Fruit fly (Drosophila melanogaster) whole organism: ENCODE measurements around the gene alien.

Experiments used
- CG8478 ChIP-seq: fragments of >200 bp; optimal IDR thresholded peaks from 2 replicates; lab custom pipeline; 2018; ENCODE audit warnings: inconsistent platforms
- Dll ChIP-seq: fragments of >200 bp; optimal IDR thresholded peaks from 2 replicates; lab custom pipeline; 2017
- EcR ChIP-seq, 2 experiments: fragments of >200 bp; optimal IDR thresholded peaks; 2 replicates each; lab custom pipeline; 2017; ENCODE audit warnings: missing biosample characterization in 2 of 2, missing genetic modification characterization in 2 of 2, missing genetic modification reagents in 2 of 2
- pan ChIP-seq: fragments of >200 bp; optimal IDR thresholded peaks from 2 replicates; lab custom pipeline; 2017
- psq ChIP-seq: fragments of >200 bp; optimal IDR thresholded peaks from 2 replicates; lab custom pipeline; 2017
- usp ChIP-seq: fragments of >200 bp; optimal IDR thresholded peaks from 2 replicates; lab custom pipeline; 2017; ENCODE audit warnings: missing biosample characterization, missing genetic modification characterization, mixed read lengths

The alien gene

DNA sequence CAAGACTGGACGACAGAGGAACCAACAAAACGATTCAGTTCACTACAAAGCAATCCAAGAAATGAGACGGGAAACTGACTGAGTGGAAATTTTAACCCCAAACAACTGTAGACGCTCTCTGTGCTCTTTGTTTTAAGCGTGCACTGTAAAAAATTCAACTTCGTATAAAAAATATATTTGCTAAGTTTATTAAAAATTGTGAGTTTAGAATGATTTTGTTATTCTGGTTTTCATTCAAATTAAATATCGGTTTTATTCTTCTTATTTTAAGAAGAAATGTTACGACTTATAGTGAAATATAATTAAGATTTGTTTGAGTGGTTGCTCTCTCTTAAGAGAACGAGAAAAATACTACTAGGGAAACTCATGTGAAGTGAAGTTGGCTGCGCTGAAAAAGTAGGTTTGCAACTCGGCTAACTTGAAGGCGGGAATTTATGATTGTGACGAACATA is 39.1 kb downstream of the alien start:
- TF ChIP-seq psq = no peak
- no peak for TF ChIP-seq Dll (lab: Kevin White, UChicago)
- no peak for TF ChIP-seq usp (GFP tag; lab: Kevin White, UChicago)
- no peak for TF ChIP-seq EcR (GFP tag; optimal IDR thresholded peaks at IDR 0.05; lab: Kevin White, UChicago)
- TF ChIP-seq pan (lab: Kevin White, UChicago) = no peak
- TF ChIP-seq CG8478 (lab: Kevin White, UChicago) = no peak

DNA sequence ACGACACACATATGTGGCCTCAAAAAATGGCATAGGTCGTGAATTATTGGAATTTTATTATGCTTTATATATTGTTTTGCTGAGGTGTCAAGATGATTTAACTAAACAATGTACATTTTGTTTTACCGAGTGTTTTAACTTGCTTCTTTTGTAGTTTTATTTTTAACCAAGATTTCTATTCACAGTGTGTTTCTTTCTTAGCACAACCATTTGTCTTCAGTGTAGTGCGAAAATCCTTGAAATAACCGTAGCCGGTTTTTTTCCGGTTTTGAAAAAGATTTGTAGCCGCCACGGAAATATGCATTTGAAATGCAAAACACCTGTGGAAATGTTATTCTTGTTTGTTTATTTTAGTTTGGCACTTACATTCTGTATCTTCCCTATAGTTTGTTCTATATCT is 40.0 kb downstream of the alien start:
- TF ChIP-seq usp (GFP tag; lab: Kevin White, UChicago) = no peak
- TF ChIP-seq psq = no peak
- TF ChIP-seq EcR (GFP tag; optimal IDR thresholded peaks at IDR 0.05; lab: Kevin White, UChicago) = no peak
- TF ChIP-seq CG8478 (lab: Kevin White, UChicago) = no peak
- TF ChIP-seq pan (lab: Kevin White, UChicago) = no peak
- no peak for TF ChIP-seq Dll (lab: Kevin White, UChicago)

DNA sequence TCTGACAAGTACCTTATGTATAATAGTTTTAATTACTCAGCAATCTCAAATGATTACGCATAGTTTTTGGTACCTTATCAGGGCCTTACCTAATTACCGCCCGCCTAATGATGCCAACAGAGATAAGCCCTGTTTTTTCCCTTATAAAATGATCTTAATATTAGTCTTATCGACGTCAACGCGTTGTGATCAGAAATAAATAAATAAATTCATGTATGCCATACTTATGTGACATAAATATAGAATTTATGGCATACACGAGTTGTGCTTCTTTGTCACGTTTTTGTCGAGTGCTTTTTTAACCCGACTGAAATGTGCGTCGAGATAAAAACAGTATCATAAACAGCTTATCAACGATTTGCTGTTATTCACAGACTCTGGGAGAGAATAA is 40.8 kb downstream of the alien start:
- TF ChIP-seq usp (GFP tag; lab: Kevin White, UChicago) (no peak), CG8478 (lab: Kevin White, UChicago) (no peak), EcR (GFP tag; optimal IDR thresholded peaks at IDR 0.05; lab: Kevin White, UChicago) (no peak), pan (lab: Kevin White, UChicago) (no peak), Dll (lab: Kevin White, UChicago) (no peak), psq (no peak)

DNA sequence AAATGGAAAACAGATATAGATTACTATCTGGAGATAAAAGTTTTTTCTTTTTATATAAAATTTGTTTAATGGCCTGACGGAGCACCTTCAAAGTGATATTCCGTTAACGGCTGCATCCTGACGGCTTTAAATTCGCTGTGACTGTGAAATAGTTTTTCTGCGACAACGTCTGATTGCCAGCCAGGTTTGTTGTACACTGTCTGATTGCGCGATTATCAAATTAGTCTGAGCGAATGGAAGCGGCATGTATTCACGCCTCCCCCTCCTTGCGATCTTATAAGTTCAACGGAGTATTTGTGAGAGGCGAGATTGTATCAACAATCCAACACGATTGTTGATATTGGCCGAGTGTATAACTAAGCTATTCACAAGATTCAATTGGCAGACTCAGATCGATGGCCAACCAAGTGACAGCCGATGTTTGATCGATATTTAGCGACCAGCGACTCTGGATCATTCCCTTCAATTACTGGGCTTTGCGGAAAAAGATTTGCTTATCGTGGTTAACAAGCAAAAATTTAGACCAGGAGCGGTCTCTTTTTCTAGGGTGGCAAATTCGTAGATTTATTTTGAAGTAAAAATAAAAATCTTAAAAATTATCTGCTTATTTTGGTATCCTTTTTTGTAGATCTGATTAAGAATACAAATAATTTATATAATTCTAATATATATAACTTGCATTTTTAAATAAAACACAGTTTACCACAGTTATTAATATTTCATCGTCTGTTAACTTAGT is 41.4 kb downstream of the alien start:
- TF ChIP-seq pan (lab: Kevin White, UChicago) (no peak), usp (GFP tag; lab: Kevin White, UChicago) (no peak), CG8478 (lab: Kevin White, UChicago) (no peak), psq (no peak), EcR (GFP tag; optimal IDR thresholded peaks at IDR 0.05; lab: Kevin White, UChicago) (no peak), Dll (lab: Kevin White, UChicago) (no peak)

DNA sequence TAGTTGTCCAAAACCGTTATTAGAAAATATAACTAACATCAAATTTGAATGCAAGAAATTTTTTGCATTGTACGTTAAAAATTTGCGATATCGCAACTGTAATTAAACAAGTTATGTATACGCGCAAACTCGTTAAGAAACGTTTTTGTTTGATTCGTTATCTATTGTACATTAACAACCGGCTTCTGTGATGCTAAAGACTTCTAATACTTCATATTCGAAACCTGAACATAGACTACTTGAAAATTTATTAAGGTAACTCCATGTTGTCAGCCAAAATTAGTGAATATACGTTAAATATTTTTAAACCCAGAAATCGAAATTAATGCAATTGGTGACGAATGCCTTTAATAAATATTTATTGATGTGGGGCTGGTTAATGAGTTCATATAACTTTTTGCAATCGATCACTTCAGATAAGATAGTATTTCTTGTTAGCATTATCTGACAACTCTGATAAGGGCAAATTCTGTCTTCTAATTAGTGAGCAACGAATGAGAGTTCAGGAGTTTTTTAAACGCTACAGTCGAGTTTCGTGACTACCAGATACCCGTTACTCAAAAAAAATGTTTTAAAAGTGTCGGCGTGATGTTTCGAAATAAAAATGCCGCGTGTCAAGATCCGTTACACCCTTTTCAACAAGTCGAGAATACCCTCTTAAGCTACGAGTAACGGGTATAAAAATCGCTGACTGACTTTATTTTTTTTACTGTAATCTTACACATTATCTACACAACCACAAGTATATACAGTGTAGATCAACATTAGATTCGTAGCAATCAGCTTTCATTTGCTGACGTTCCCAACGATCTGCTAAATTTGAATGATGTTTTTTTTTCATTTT is 44.8 kb downstream of the alien start:
- TF ChIP-seq pan (lab: Kevin White, UChicago) = peak; percentile 71
- TF ChIP-seq EcR (GFP tag; optimal IDR thresholded peaks at IDR 0.05; lab: Kevin White, UChicago) = no peak
- TF ChIP-seq psq = no peak
- no peak for TF ChIP-seq Dll (lab: Kevin White, UChicago)
- TF ChIP-seq CG8478 (lab: Kevin White, UChicago) = no peak
- no peak for TF ChIP-seq usp (GFP tag; lab: Kevin White, UChicago)

DNA sequence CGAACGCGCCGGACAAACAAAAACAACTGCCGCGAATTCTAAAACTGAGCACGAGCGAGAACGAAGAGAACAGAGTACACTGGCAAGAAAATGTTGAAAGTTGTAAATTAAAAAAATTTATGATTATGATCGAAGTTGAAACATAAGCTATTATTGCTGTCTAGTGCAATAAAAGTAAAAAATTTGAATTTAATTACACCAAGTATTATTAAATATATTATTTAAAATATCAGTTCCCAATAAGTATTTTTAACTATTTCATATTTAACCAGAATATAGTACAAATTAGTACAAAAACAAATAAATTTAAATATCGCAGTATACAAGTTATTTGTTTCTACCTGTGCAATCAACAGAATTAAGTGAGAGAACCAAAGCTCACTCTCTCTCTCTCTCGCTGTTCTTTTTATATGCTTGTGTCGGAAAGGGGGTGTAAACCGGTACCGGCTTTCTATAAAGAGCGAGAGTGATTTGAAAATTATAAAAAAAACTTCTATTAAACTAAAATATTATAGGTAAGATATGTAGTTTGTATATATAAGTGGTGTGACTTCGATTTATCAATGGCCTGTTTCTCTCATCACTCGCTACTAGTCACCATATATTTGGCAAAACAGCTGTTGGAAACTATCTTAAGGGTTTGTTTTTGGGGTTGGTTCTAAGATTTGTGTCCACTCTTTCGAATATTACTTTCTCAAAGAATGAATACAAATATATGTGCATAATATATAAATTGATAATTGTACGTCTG is 45.8 kb downstream of the alien start, which contains the start of gene C1GalTA:
Gene C1GalTA (minus strand): TSS at position 33 of the 751 bp plus-strand sequence.
- TF ChIP-seq psq = no peak
- TF ChIP-seq CG8478 (lab: Kevin White, UChicago) = no peak
- no peak for TF ChIP-seq Dll (lab: Kevin White, UChicago)
- no peak for TF ChIP-seq pan (lab: Kevin White, UChicago)
- TF ChIP-seq EcR (GFP tag; optimal IDR thresholded peaks at IDR 0.05; lab: Kevin White, UChicago) = no peak

DNA sequence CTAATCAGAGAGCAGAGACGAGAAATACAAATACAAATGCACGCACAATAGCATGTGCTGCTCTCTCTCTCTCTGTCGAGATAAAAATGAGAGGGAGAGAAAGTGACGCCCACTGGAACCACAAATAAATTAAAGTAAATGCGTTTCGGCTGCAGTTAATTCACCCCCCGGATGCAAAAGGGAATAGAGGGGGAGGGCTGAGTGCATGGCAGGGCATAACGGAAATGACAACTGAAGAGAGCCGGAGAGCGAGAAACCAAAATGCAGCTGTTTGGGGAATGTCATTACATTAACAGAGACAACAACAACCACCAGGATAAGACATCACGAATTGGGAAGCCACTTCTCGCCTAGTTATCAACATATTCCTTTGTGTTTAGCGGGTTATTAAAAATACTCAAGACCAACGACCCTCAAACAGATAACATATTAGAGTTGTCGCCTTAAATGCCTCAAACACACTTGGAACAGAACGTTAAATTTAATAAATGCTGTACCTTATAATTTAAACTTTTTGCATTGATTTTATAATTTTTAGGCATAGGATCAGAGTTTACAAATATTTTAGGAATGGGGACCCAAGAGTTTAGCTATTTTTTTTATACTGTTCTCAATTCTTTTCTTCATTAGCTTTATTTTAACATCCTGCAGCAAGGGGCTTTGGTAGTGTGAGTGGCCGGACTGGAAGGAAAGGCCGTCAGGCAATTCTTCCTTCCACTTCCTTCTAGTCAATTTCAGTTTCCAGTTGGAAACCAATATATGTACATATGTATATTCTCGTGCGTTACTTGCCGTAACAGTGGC is 47.1 kb downstream of the alien start:
- TF ChIP-seq CG8478 (lab: Kevin White, UChicago) (no peak), EcR (GFP tag; optimal IDR thresholded peaks at IDR 0.05; lab: Kevin White, UChicago) (no peak), Dll (lab: Kevin White, UChicago) (no peak), psq (no peak), pan (lab: Kevin White, UChicago) (no peak), usp (GFP tag; lab: Kevin White, UChicago) (no peak)

DNA sequence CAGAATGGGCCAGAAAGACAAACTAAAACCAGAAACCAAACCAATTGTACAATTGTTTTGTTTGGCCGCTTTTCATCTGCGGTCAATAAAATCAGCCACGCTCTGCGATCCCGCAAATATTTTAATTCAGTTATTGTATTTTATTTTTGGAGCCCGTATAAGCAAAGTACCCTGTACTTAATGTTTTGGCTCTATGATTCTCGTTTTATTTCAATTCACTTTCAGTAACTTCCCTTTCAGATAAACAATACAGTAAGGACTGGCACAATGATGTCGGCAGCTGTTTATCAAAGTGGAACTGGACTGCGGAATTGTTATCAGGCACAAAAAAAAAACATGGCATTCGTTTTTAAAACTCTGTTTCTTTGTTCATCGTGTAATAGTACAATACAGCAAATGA is 48.5 kb downstream of the alien start:
- TF ChIP-seq pan (lab: Kevin White, UChicago) (no peak), CG8478 (lab: Kevin White, UChicago) (no peak), usp (GFP tag; lab: Kevin White, UChicago) (no peak), Dll (lab: Kevin White, UChicago) (no peak), EcR (GFP tag; optimal IDR thresholded peaks at IDR 0.05; lab: Kevin White, UChicago) (no peak), psq (no peak)

DNA sequence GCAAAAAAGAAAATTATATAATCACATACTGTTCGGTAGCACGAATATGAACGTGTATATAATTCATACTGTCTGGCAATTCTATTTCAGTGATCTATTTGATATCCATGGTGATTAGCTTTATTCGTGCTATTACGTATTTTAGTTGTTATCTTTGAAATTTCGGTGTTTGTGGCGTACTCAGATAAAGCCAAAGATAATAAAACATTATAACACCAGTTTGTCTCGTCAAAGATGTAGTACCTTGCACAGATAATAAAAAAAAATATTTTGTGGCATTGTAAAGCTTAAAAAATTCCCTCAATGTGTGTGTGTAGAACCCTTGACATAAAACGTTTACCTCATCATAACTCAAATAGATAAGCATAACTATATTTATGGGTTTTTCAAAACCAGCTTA is 49.2 kb downstream of the alien start:
- TF ChIP-seq usp (GFP tag; lab: Kevin White, UChicago) (no peak), CG8478 (lab: Kevin White, UChicago) (no peak), pan (lab: Kevin White, UChicago) (no peak), EcR (GFP tag; optimal IDR thresholded peaks at IDR 0.05; lab: Kevin White, UChicago) (no peak), psq (no peak), Dll (lab: Kevin White, UChicago) (no peak)

DNA sequence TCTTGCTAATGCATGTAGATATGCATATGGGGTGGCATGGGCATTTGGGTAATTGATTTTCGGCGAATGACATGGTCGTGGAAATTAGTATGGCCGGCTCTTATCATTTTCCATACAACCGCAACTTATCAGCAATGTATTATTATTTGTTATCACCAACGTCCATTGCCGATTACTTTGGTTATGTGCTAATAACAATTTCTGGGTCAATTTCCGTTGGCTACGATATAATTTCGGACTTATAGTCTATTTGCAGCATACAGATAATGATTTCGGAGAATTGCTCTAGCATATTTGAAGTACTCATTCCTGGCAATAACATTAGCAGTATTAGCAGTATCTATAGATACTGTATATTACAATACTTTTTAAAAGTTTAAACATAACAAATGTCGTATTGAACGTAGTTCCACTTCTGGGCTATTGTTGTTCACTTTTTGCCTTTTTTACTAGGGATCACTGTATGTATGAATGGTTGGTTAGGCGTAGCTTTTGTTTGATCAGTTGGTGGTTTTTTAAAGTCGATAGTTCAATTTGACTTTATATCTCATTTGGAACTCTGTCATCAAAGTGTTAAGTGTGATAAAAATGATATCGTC is 50.4 kb downstream of the alien start, which contains the start of gene CG46397:
Gene CG46397 (plus strand): TSS at position 549 of the 599 bp plus-strand sequence.
- TF ChIP-seq psq (no peak), pan (lab: Kevin White, UChicago) (no peak), EcR (GFP tag; optimal IDR thresholded peaks at IDR 0.05; lab: Kevin White, UChicago) (no peak)
